1 fruit fly cellular context compared by ENCODE assay signal in genomic region chr3L:700160-700917, dm6.
TF ChIP-seq lines count a peak whose summit lies in the region.

No protein-coding gene starts in this region.

TF ChIP-seq in whole organism, embryonic, 481 proteins besides CTCF, POLR2A, EP300 and RAD21 (continued from another document):
- no peak for TF ChIP-seq zfh2 (GFP tag; optimal IDR thresholded peaks at IDR 0.05; lab: Kevin White, UChicago)
